Worm (Caenorhabditis elegans): Measurements from ENCODE around the gene C42D4.3.

The C42D4.3 gene

ce11 chrIV:7212769-7213168 lies 33.7 kb downstream of the C42D4.3 start (continued):
- TF ChIP-seq lin-11 (tag; optimal IDR thresholded peaks at IDR 0.05) (no peak), ceh-9 (tag; optimal IDR thresholded peaks at IDR 0.05) (no peak)

- TF ChIP-seq dmd-4 (tag; optimal IDR thresholded peaks at IDR 0.05; ENCODE audit: borderline replicate concordance) (no peak), rnt-1 (tag; optimal IDR thresholded peaks at IDR 0.05) (no peak), odd-2 (tag; optimal IDR thresholded peaks at IDR 0.05) (no peak), unc-42 (tag; optimal IDR thresholded peaks at IDR 0.05) (no peak), T23F11.4 (GFP tag; optimal IDR thresholded peaks at IDR 0.05) (no peak), sox-4 (tag; optimal IDR thresholded peaks at IDR 0.05) (no peak), fkh-6 (tag; optimal IDR thresholded peaks at IDR 0.05) (no peak), pha-4 (tag; optimal IDR thresholded peaks at IDR 0.05) (no peak), ceh-6 (GFP tag; optimal IDR thresholded peaks at IDR 0.05) (no peak), hlh-8 (tag; optimal IDR thresholded peaks at IDR 0.05) (no peak), ceh-2 (tag; optimal IDR thresholded peaks at IDR 0.05) (no peak), ceh-19 (GFP tag; optimal IDR thresholded peaks at IDR 0.05) (no peak), ceh-45 (GFP tag; IDR thresholded peaks at IDR 0.05) (no peak), che-1 (tag; optimal IDR thresholded peaks at IDR 0.05) (no peak), zip-5 (tag; optimal IDR thresholded peaks at IDR 0.05) (no peak)
These were observed 37.2 kb downstream of the C42D4.3 start for ce11 chrIV:7216210-7216609.

ce11 chrIV:7219398-7220087 lies 40.5 kb downstream of the C42D4.3 start, which contains the start of the genes glb-23 and R13A1.1:
Gene glb-23 (minus strand): TSS chrIV:7219498.
Gene R13A1.1 (plus strand): TSS chrIV:7220037.
- TF ChIP-seq ceh-31 (tag; optimal IDR thresholded peaks at IDR 0.05) = no peak
- TF ChIP-seq ceh-2 (tag; optimal IDR thresholded peaks at IDR 0.05) = no peak
- no peak for TF ChIP-seq T23F11.4 (GFP tag; optimal IDR thresholded peaks at IDR 0.05)
- no peak for TF ChIP-seq pat-9 (tag; optimal IDR thresholded peaks at IDR 0.05)
- TF ChIP-seq C08G9.2 (tag; optimal IDR thresholded peaks at IDR 0.05) = no peak
- TF ChIP-seq rnt-1 (tag; optimal IDR thresholded peaks at IDR 0.05) = no peak
- no peak for TF ChIP-seq gmeb-2 (tag; optimal IDR thresholded peaks at IDR 0.05)
- TF ChIP-seq pax-1 (tag; optimal IDR thresholded peaks at IDR 0.05) = no peak
- TF ChIP-seq F13H6.1 (tag; optimal IDR thresholded peaks at IDR 0.05) = no peak
- TF ChIP-seq madf-2 (tag; optimal IDR thresholded peaks at IDR 0.05) = no peak
- TF ChIP-seq nhr-232 (tag; optimal IDR thresholded peaks at IDR 0.05) = no peak
- no peak for TF ChIP-seq zip-5 (tag; optimal IDR thresholded peaks at IDR 0.05)
- TF ChIP-seq unc-3 (GFP tag; conservative IDR thresholded peaks at IDR 0.05) = no peak
- TF ChIP-seq unc-3 (tag; optimal IDR thresholded peaks at IDR 0.05) = no peak
- no peak for TF ChIP-seq npax-4 (tag; optimal IDR thresholded peaks at IDR 0.05)
- TF ChIP-seq hlh-6 (tag; optimal IDR thresholded peaks at IDR 0.05) = no peak
- no peak for TF ChIP-seq ceh-22 (tag; optimal IDR thresholded peaks at IDR 0.05)

- TF ChIP-seq ceh-48 (tag; optimal IDR thresholded peaks at IDR 0.05) (no peak), eyg-1 (tag; optimal IDR thresholded peaks at IDR 0.05) (no peak), sdc-2 (tag; optimal IDR thresholded peaks at IDR 0.05) (no peak), unc-42 (tag; optimal IDR thresholded peaks at IDR 0.05) (peak; percentile 66), Y22D7AL.16 (tag; optimal IDR thresholded peaks at IDR 0.05) (no peak), C38D4.7 (GFP tag; optimal IDR thresholded peaks at IDR 0.05) (no peak)
These were observed 43.0 kb downstream of the C42D4.3 start for ce11 chrIV:7222088-7222487.

ce11 chrIV:7227072-7227471 lies 48.0 kb downstream of the C42D4.3 start, which contains the start of gene R13A1.10:
Gene R13A1.10 (minus strand): TSS chrIV:7227172.
- TF ChIP-seq unc-3 (GFP tag; conservative IDR thresholded peaks at IDR 0.05) (no peak), unc-3 (tag; optimal IDR thresholded peaks at IDR 0.05) (no peak)
